Fruit fly (Drosophila melanogaster) whole organism, wandering third instar larva: ENCODE results near the gene FipoQ.

Source experiments
- Vsx2 ChIP-seq: fragments of 200-300, 225-300 bp; sonication (Bioruptor generic); optimal IDR thresholded peaks from 2 replicates; lab custom pipeline; 2018; ENCODE audit warnings: missing biosample characterization, missing genetic modification characterization; ENCODE audit not compliant: partially characterized antibody
- pan ChIP-seq: fragments of >200 bp; optimal IDR thresholded peaks from 2 replicates; lab custom pipeline; 2017
- psq ChIP-seq: fragments of 200-800 bp; sonication (Bioruptor generic); optimal IDR thresholded peaks from 3 replicates; lab custom pipeline; 2017; ENCODE audit warnings: missing biosample characterization, mild to moderate bottlenecking, missing genetic modification characterization, moderate library complexity

dm6 chr3R:29519332-29519731 is 24.8 kb downstream of the FipoQ start:
- TF ChIP-seq pan (lab: Kevin White, UChicago) (no peak), psq (GFP tag; lab: Kevin White, UChicago) (peak; percentile 60), Vsx2 (GFP tag; lab: Kevin White, UChicago) (no peak)
